Worm (Caenorhabditis elegans) whole organism, early embryonic: ENCODE measurements around the gene jmjd-5.

Experiments
- B0310.2 ChIP-seq: sonication (generic microtip); optimal IDR thresholded peaks from 2 replicates; lab custom pipeline; 2016; ENCODE audit warnings: mild to moderate bottlenecking, missing genetic modification characterization, missing compliant biosample characterization
- ama-1 ChIP-seq: fragments of 150-350 bp; optimal IDR thresholded peaks from 2 replicates; lab custom pipeline; 2014
- ceh-13 ChIP-seq: fragments of 200-800 bp; sonication (Bioruptor generic); optimal IDR thresholded peaks from 2 replicates; lab custom pipeline; 2018; ENCODE audit warnings: mild to moderate bottlenecking, missing genetic modification characterization, missing compliant biosample characterization
- ets-7 ChIP-seq: sonication (generic microtip); optimal IDR thresholded peaks from 2 replicates; lab custom pipeline; 2016; ENCODE audit warnings: missing genotype, missing genetic modification characterization, missing compliant biosample characterization
- flt-1 ChIP-seq: fragments of 200-800 bp; sonication (Bioruptor generic); IDR thresholded peaks from 2 replicates; pipeline ENCODE4 v1.3.6; 2022; ENCODE audit warnings: missing genetic modification characterization, missing compliant biosample characterization
- scrt-1 ChIP-seq: fragments of 200-800 bp; sonication (Bioruptor generic); IDR thresholded peaks from 2 replicates; pipeline ENCODE4 v1.3.6; 2022; ENCODE audit warnings: missing genetic modification characterization, missing compliant biosample characterization

ce11 chrV:11113607-11114006, 13.7 kb upstream of the jmjd-5 start, which contains the start of gene math-33:
- TF ChIP-seq B0310.2 (tag; lab: Kevin White, UChicago) = no peak
- no peak for TF ChIP-seq scrt-1 (GFP tag; lab: Robert Waterston, UW)
- no peak for TF ChIP-seq ama-1
- no peak for TF ChIP-seq flt-1
- no peak for TF ChIP-seq ets-7 (tag; lab: Kevin White, UChicago)
- no peak for TF ChIP-seq ceh-13 (GFP tag; lab: Kevin White, UChicago)
